Fruit fly (Drosophila melanogaster): Measurements from ENCODE around the gene Eip74EF.
A peak's percentile ranks its signal among the peaks of the same experiment; 100 is the strongest.

The Eip74EF gene

dm6 chr3L:17651717-17652651 lies 32.9 kb upstream of the Eip74EF start (continued):
- TF ChIP-seq CG3281 (GFP tag; optimal IDR thresholded peaks at IDR 0.05), result peak; percentile 22
- TF ChIP-seq fd96Cb (tag; optimal IDR thresholded peaks at IDR 0.05), result no peak
- TF ChIP-seq CG3407 (GFP tag; optimal IDR thresholded peaks at IDR 0.05), result peak; percentile 13
- no peak for TF ChIP-seq Spps (tag; optimal IDR thresholded peaks at IDR 0.05)
- TF ChIP-seq dpn (GFP tag; optimal IDR thresholded peaks at IDR 0.05), result no peak
- TF ChIP-seq Aef1 (GFP tag; IDR thresholded peaks at IDR 0.05), result no peak
- TF ChIP-seq schlank (tag; optimal IDR thresholded peaks at IDR 0.05), result no peak
- no peak for TF ChIP-seq CG2202 (tag; optimal IDR thresholded peaks at IDR 0.05)
- TF ChIP-seq CG11398 (GFP tag; optimal IDR thresholded peaks at IDR 0.05), result no peak
- TF ChIP-seq jing (GFP tag; optimal IDR thresholded peaks at IDR 0.05), result no peak
- no peak for TF ChIP-seq CG1647 (GFP tag; optimal IDR thresholded peaks at IDR 0.05)
- no peak for TF ChIP-seq h (optimal IDR thresholded peaks at IDR 0.05)
- TF ChIP-seq CG6254 (GFP tag; optimal IDR thresholded peaks at IDR 0.05), result peak; percentile 2
- TF ChIP-seq CG8944 (GFP tag; optimal IDR thresholded peaks at IDR 0.05), result peak; percentile 3
- no peak for TF ChIP-seq grn (GFP tag; optimal IDR thresholded peaks at IDR 0.05)
- no peak for TF ChIP-seq cas (GFP tag; IDR thresholded peaks at IDR 0.05)
- peak; percentile 26 for TF ChIP-seq caup (GFP tag; optimal IDR thresholded peaks at IDR 0.05; ENCODE audit: severe bottlenecking)
- no peak for TF ChIP-seq danr (GFP tag; IDR thresholded peaks at IDR 0.05)
- no peak for TF ChIP-seq run (tag; optimal IDR thresholded peaks at IDR 0.05)
- no peak for TF ChIP-seq dmrt11E (tag; optimal IDR thresholded peaks at IDR 0.05)
- no peak for TF ChIP-seq gfzf (GFP tag; optimal IDR thresholded peaks at IDR 0.05)
- no peak for TF ChIP-seq zen2 (GFP tag; IDR thresholded peaks at IDR 0.05; ENCODE audit: partially characterized antibody)
- no peak for TF ChIP-seq toy (GFP tag; IDR thresholded peaks at IDR 0.05)
- no peak for TF ChIP-seq ase (GFP tag; IDR thresholded peaks at IDR 0.05)
- no peak for TF ChIP-seq CG1792 (GFP tag; optimal IDR thresholded peaks at IDR 0.05)
- no peak for TF ChIP-seq CG11456 (GFP tag; IDR thresholded peaks at IDR 0.05)
- TF ChIP-seq CG12942 (GFP tag; optimal IDR thresholded peaks at IDR 0.05), result no peak
- TF ChIP-seq zen (tag; optimal IDR thresholded peaks at IDR 0.05), result no peak
- TF ChIP-seq Bgb (GFP tag; IDR thresholded peaks at IDR 0.05; ENCODE audit: partially characterized antibody), result no peak
- TF ChIP-seq CG31365 (tag; optimal IDR thresholded peaks at IDR 0.05), result no peak
- TF ChIP-seq Lpt (GFP tag; optimal IDR thresholded peaks at IDR 0.05), result no peak
- 0 out of 2 replicates have a peak, but pooled peaks have one; percentile 19 for TF ChIP-seq MBD-R2 (GFP tag; IDR thresholded peaks at IDR 0.05)
- TF ChIP-seq Antp (GFP tag; optimal IDR thresholded peaks at IDR 0.05), result no peak
- no peak for TF ChIP-seq jumu (GFP tag; optimal IDR thresholded peaks at IDR 0.05)
- no peak for TF ChIP-seq ap (GFP tag; IDR thresholded peaks at IDR 0.05)
- no peak for TF ChIP-seq ranshi (GFP tag; IDR thresholded peaks at IDR 0.05)
- no peak for TF ChIP-seq Stat92E (GFP tag; optimal IDR thresholded peaks at IDR 0.05)
- TF ChIP-seq CG30403 (GFP tag; optimal IDR thresholded peaks at IDR 0.05), result peak; percentile 32
- TF ChIP-seq ac (GFP tag; optimal IDR thresholded peaks at IDR 0.05), result no peak
- TF ChIP-seq Dek (tag; optimal IDR thresholded peaks at IDR 0.05), result no peak
- TF ChIP-seq Med (GFP tag), result peak; percentile 82
- TF ChIP-seq Myb (GFP tag; optimal IDR thresholded peaks at IDR 0.05), result no peak
- TF ChIP-seq seq (GFP tag; IDR thresholded peaks at IDR 0.05), result no peak
- TF ChIP-seq CG12219 (GFP tag; optimal IDR thresholded peaks at IDR 0.05), result no peak
- TF ChIP-seq nerfin-2 (GFP tag; IDR thresholded peaks at IDR 0.05; ENCODE audit: partially characterized antibody), result no peak
- no peak for TF ChIP-seq CG3726 (GFP tag; IDR thresholded peaks at IDR 0.05)
- TF ChIP-seq CG12659 (GFP tag; optimal IDR thresholded peaks at IDR 0.05), result peak; percentile 10
- no peak for TF ChIP-seq psq (GFP tag; optimal IDR thresholded peaks at IDR 0.05)
- TF ChIP-seq bab2 (GFP tag; optimal IDR thresholded peaks at IDR 0.05), result no peak
- TF ChIP-seq CkIIα-i1 (GFP tag; IDR thresholded peaks at IDR 0.05), result no peak
